Worm (Caenorhabditis elegans) whole organism, early embryonic: Measurements from ENCODE around the gene C08B11.9.

Experiments used
- B0310.2 ChIP-seq: sonication (generic microtip); optimal IDR thresholded peaks from 2 replicates; lab custom pipeline; 2016; ENCODE audit warnings: mild to moderate bottlenecking, missing genetic modification characterization, missing compliant biosample characterization
- F13C5.2 ChIP-seq: sonication (generic microtip); optimal IDR thresholded peaks from 2 replicates; lab custom pipeline; 2017; ENCODE audit warnings: mild to moderate bottlenecking, missing genetic modification characterization, inconsistent platforms, missing compliant biosample characterization
- aly-1 ChIP-seq: sonication (generic microtip); optimal IDR thresholded peaks from 2 replicates; lab custom pipeline; 2016; ENCODE audit warnings: missing genetic modification characterization, missing compliant biosample characterization
- ama-1 ChIP-seq: fragments of 150-350 bp; optimal IDR thresholded peaks from 2 replicates; lab custom pipeline; 2014
- ceh-13 ChIP-seq: fragments of 200-800 bp; sonication (Bioruptor generic); optimal IDR thresholded peaks from 2 replicates; lab custom pipeline; 2018; ENCODE audit warnings: mild to moderate bottlenecking, missing genetic modification characterization, missing compliant biosample characterization
- ceh-36 ChIP-seq: sonication (generic microtip); optimal IDR thresholded peaks from 2 replicates; lab custom pipeline; 2016; ENCODE audit warnings: missing genetic modification characterization, inconsistent platforms, missing compliant biosample characterization
- ets-7 ChIP-seq: sonication (generic microtip); optimal IDR thresholded peaks from 2 replicates; lab custom pipeline; 2016; ENCODE audit warnings: missing genotype, missing genetic modification characterization, missing compliant biosample characterization
- flt-1 ChIP-seq: fragments of 200-800 bp; sonication (Bioruptor generic); IDR thresholded peaks from 2 replicates; pipeline ENCODE4 v1.3.6; 2022; ENCODE audit warnings: missing genetic modification characterization, missing compliant biosample characterization
- hmbx-1 ChIP-seq: sonication (generic microtip); optimal IDR thresholded peaks from 2 replicates; lab custom pipeline; 2016; ENCODE audit warnings: mild to moderate bottlenecking, missing genetic modification characterization, missing compliant biosample characterization
- hmg-4 ChIP-seq: fragments of 200-800 bp; sonication (Bioruptor generic); optimal IDR thresholded peaks from 2 replicates; lab custom pipeline; 2018; ENCODE audit warnings: mild to moderate bottlenecking, missing genetic modification characterization, missing compliant biosample characterization
- hnd-1 ChIP-seq: sonication (generic microtip); optimal IDR thresholded peaks from 2 replicates; lab custom pipeline; 2016; ENCODE audit warnings: missing genetic modification characterization, missing compliant biosample characterization
- pes-1 ChIP-seq: fragments of 200-800 bp; sonication (Bioruptor generic); IDR thresholded peaks from 2 replicates; pipeline ENCODE4 v1.3.6; 2022; ENCODE audit warnings: missing genetic modification reagents, missing genetic modification characterization, missing compliant biosample characterization
- scrt-1 ChIP-seq: fragments of 200-800 bp; sonication (Bioruptor generic); IDR thresholded peaks from 2 replicates; pipeline ENCODE4 v1.3.6; 2022; ENCODE audit warnings: missing genetic modification characterization, missing compliant biosample characterization
- sea-1 ChIP-seq: fragments of 200-800 bp; sonication (Bioruptor generic); conservative IDR thresholded peaks from 2 replicates; pipeline ENCODE4 v1.3.6; 2022; ENCODE audit warnings: missing genetic modification characterization, missing compliant biosample characterization
- tbx-11 ChIP-seq: fragments of 200-800 bp; sonication (Bioruptor generic); IDR thresholded peaks from 2 replicates; pipeline ENCODE4 v1.3.6; 2022; ENCODE audit warnings: missing genetic modification characterization, missing compliant biosample characterization
- tbx-37 ChIP-seq: fragments of 200-800 bp; sonication (Bioruptor generic); conservative IDR thresholded peaks from 2 replicates; pipeline ENCODE4 v1.3.6; 2022; ENCODE audit warnings: missing genetic modification reagents, missing genetic modification characterization, missing compliant biosample characterization
- tra-4 ChIP-seq: sonication (generic microtip); optimal IDR thresholded peaks from 2 replicates; lab custom pipeline; 2017; ENCODE audit warnings: missing genetic modification characterization, missing compliant biosample characterization

C08B11.9 gene

ce11 chrII:8020580-8021044 lies 17.4 kb downstream of the C08B11.9 start:
- TF ChIP-seq tbx-37 (GFP tag; lab: Robert Waterston, UW) (no peak), aly-1 (tag; lab: Kevin White, UChicago) (no peak), pes-1 (GFP tag; lab: Robert Waterston, UW) (no peak), hnd-1 (tag; lab: Kevin White, UChicago) (no peak), F13C5.2 (tag; lab: Kevin White, UChicago) (no peak)

ce11 chrII:8017380-8017779 lies 20.6 kb downstream of the C08B11.9 start, which contains the start of gene zyg-11:
Gene zyg-11, plus strand, starts transcription at chrII:8017680.
- no peak for TF ChIP-seq hmbx-1 (tag; lab: Kevin White, UChicago)
- TF ChIP-seq aly-1 (tag; lab: Kevin White, UChicago): no peak
- TF ChIP-seq scrt-1 (GFP tag; lab: Robert Waterston, UW): no peak
- TF ChIP-seq B0310.2 (tag; lab: Kevin White, UChicago): no peak
- no peak for TF ChIP-seq hnd-1 (tag; lab: Kevin White, UChicago)
- TF ChIP-seq tbx-11 (GFP tag; lab: Robert Waterston, UW): no peak
- no peak for TF ChIP-seq tra-4 (tag; lab: Kevin White, UChicago)
- TF ChIP-seq ceh-13 (GFP tag; lab: Kevin White, UChicago): no peak
- TF ChIP-seq pes-1 (GFP tag; lab: Robert Waterston, UW): no peak
- no peak for TF ChIP-seq ets-7 (tag; lab: Kevin White, UChicago)
- TF ChIP-seq sea-1: no peak
- TF ChIP-seq ceh-36 (tag; lab: Kevin White, UChicago): no peak
- no peak for TF ChIP-seq hmg-4

- TF ChIP-seq tbx-37 (GFP tag; lab: Robert Waterston, UW) (no peak), B0310.2 (tag; lab: Kevin White, UChicago) (no peak), flt-1 (no peak), ets-7 (tag; lab: Kevin White, UChicago) (no peak), aly-1 (tag; lab: Kevin White, UChicago) (no peak), ama-1 (lab: Kevin White, UChicago) (no peak), pes-1 (GFP tag; lab: Robert Waterston, UW) (no peak), tbx-11 (GFP tag; lab: Robert Waterston, UW) (no peak), hmbx-1 (tag; lab: Kevin White, UChicago) (no peak), tra-4 (tag; lab: Kevin White, UChicago) (no peak), hnd-1 (tag; lab: Kevin White, UChicago) (no peak), ceh-36 (tag; lab: Kevin White, UChicago) (no peak), ceh-13 (GFP tag; lab: Kevin White, UChicago) (no peak), hmg-4 (no peak), sea-1 (no peak), scrt-1 (GFP tag; lab: Robert Waterston, UW) (no peak)
Measured at ce11 chrII:8016761-8017160, 21.2 kb downstream of the C08B11.9 start.

- TF ChIP-seq hmbx-1 (tag; lab: Kevin White, UChicago) (no peak), sea-1 (no peak), ets-7 (tag; lab: Kevin White, UChicago) (no peak)
Measured at ce11 chrII:8016167-8016566, 21.8 kb downstream of the C08B11.9 start.

ce11 chrII:8015483-8015938 lies 22.5 kb downstream of the C08B11.9 start:
- no peak for TF ChIP-seq sea-1
- no peak for TF ChIP-seq ets-7 (tag; lab: Kevin White, UChicago)
- no peak for TF ChIP-seq scrt-1 (GFP tag; lab: Robert Waterston, UW)
- TF ChIP-seq hnd-1 (tag; lab: Kevin White, UChicago): no peak
- TF ChIP-seq tbx-37 (GFP tag; lab: Robert Waterston, UW): no peak
- no peak for TF ChIP-seq B0310.2 (tag; lab: Kevin White, UChicago)
- TF ChIP-seq flt-1: no peak
- TF ChIP-seq hmbx-1 (tag; lab: Kevin White, UChicago): no peak
- TF ChIP-seq aly-1 (tag; lab: Kevin White, UChicago): no peak
- no peak for TF ChIP-seq hmg-4
- no peak for TF ChIP-seq pes-1 (GFP tag; lab: Robert Waterston, UW)
- no peak for TF ChIP-seq tbx-11 (GFP tag; lab: Robert Waterston, UW)
- TF ChIP-seq ceh-36 (tag; lab: Kevin White, UChicago): no peak
- TF ChIP-seq ama-1 (lab: Kevin White, UChicago): no peak
- no peak for TF ChIP-seq ceh-13 (GFP tag; lab: Kevin White, UChicago)
- no peak for TF ChIP-seq tra-4 (tag; lab: Kevin White, UChicago)
- TF ChIP-seq F13C5.2 (tag; lab: Kevin White, UChicago): no peak

- TF ChIP-seq tbx-37 (GFP tag; lab: Robert Waterston, UW) (no peak), B0310.2 (tag; lab: Kevin White, UChicago) (no peak), ceh-36 (tag; lab: Kevin White, UChicago) (no peak)
Measured at ce11 chrII:8012071-8013031, 25.6 kb downstream of the C08B11.9 start, which contains the start of gene DH11.2. Gene DH11.2, plus strand, starts transcription at chrII:8012816.

- TF ChIP-seq tbx-37 (GFP tag; lab: Robert Waterston, UW) (no peak), aly-1 (tag; lab: Kevin White, UChicago) (no peak), ets-7 (tag; lab: Kevin White, UChicago) (no peak), ceh-13 (GFP tag; lab: Kevin White, UChicago) (no peak), sea-1 (no peak), ama-1 (lab: Kevin White, UChicago) (no peak), flt-1 (no peak), F13C5.2 (tag; lab: Kevin White, UChicago) (no peak), ceh-36 (tag; lab: Kevin White, UChicago) (no peak), pes-1 (GFP tag; lab: Robert Waterston, UW) (no peak), hmg-4 (no peak), hnd-1 (tag; lab: Kevin White, UChicago) (no peak), B0310.2 (tag; lab: Kevin White, UChicago) (no peak), tra-4 (tag; lab: Kevin White, UChicago) (no peak), tbx-11 (GFP tag; lab: Robert Waterston, UW) (no peak), hmbx-1 (tag; lab: Kevin White, UChicago) (no peak), scrt-1 (GFP tag; lab: Robert Waterston, UW) (no peak)
Measured at ce11 chrII:8008334-8008733, 29.6 kb downstream of the C08B11.9 start, which contains the start of gene glna-2. Gene glna-2, plus strand, starts transcription at chrII:8008634.
